Worm (Caenorhabditis elegans) whole organism, mixed stage, embryonic: ENCODE results near the gene T16H12.3.
"Not testable (repeated sequence)": the region's sequence is repeated elsewhere in the genome, so short reads cannot be mapped to it uniquely, and the experiment has no call there.

ENCODE experiments used
- M03D4.4 ChIP-seq: sonication (generic microtip); optimal IDR thresholded peaks from 2 replicates; lab custom pipeline; 2017; ENCODE audit warnings: mild to moderate bottlenecking, missing genetic modification characterization, missing compliant biosample characterization
- bed-3 ChIP-seq: fragments of 200-800 bp; sonication (Bioruptor generic); optimal IDR thresholded peaks from 3 replicates; lab custom pipeline; 2018; ENCODE audit warnings: mild to moderate bottlenecking, missing genetic modification characterization, moderate library complexity, missing compliant biosample characterization
- blmp-1 ChIP-seq: fragments of 150-350 bp; optimal IDR thresholded peaks from 2 replicates; lab custom pipeline; 2014; ENCODE audit warnings: missing biosample characterization, missing genetic modification characterization
- ceh-39 ChIP-seq: fragments of 150-350 bp; optimal IDR thresholded peaks from 2 replicates; lab custom pipeline; 2014; ENCODE audit warnings: missing biosample characterization, missing genetic modification characterization
- ceh-43 ChIP-seq: fragments of 200-800 bp; sonication (Bioruptor generic); optimal IDR thresholded peaks from 2 replicates; lab custom pipeline; 2018; ENCODE audit warnings: mild to moderate bottlenecking, missing genetic modification characterization, moderate library complexity, missing compliant biosample characterization
- ceh-83 ChIP-seq: fragments of 200-800 bp; sonication (Bioruptor generic); optimal IDR thresholded peaks from 2 replicates; lab custom pipeline; 2018; ENCODE audit warnings: mild to moderate bottlenecking, missing genetic modification characterization, missing compliant biosample characterization
- ces-1 ChIP-seq: fragments of 150-350 bp; optimal IDR thresholded peaks from 2 replicates; lab custom pipeline; 2014; ENCODE audit warnings: missing biosample characterization, missing genetic modification reagents, missing genetic modification characterization
- drap-1 ChIP-seq: fragments of 200-800 bp; sonication (Bioruptor generic); optimal IDR thresholded peaks from 3 replicates; lab custom pipeline; 2018; ENCODE audit warnings: mild to moderate bottlenecking, missing genetic modification characterization, missing compliant biosample characterization
- elt-1 ChIP-seq: sonication (generic microtip); optimal IDR thresholded peaks from 2 replicates; lab custom pipeline; 2017; ENCODE audit warnings: missing genetic modification characterization, mild to moderate bottlenecking, missing compliant biosample characterization, antibody characterized with exemption, moderate library complexity, borderline replicate concordance; ENCODE audit not compliant: insufficient read depth
- elt-3 ChIP-seq: fragments of 150-350 bp; optimal IDR thresholded peaks from 2 replicates; lab custom pipeline; 2014; ENCODE audit warnings: missing biosample characterization, missing genetic modification characterization
- flh-1 ChIP-seq: fragments of 200-800 bp; sonication (Bioruptor generic); optimal IDR thresholded peaks from 2 replicates; lab custom pipeline; 2018; ENCODE audit warnings: mild to moderate bottlenecking, missing genetic modification characterization, moderate library complexity, missing compliant biosample characterization
- ham-2 ChIP-seq: fragments of 200-800 bp; sonication (Bioruptor generic); optimal IDR thresholded peaks from 2 replicates; lab custom pipeline; 2018; ENCODE audit warnings: mild to moderate bottlenecking, missing genetic modification characterization, missing compliant biosample characterization
- hlh-1 ChIP-seq: fragments of 150-350 bp; optimal IDR thresholded peaks from 2 replicates; lab custom pipeline; 2014; ENCODE audit warnings: missing biosample characterization, missing genetic modification reagents, missing genetic modification characterization
- lin-13 ChIP-seq: fragments of 150-350 bp; optimal IDR thresholded peaks from 2 replicates; lab custom pipeline; 2014; ENCODE audit warnings: missing biosample characterization, missing genetic modification characterization
- lin-32 ChIP-seq: fragments of 200-800 bp; sonication (Bioruptor generic); optimal IDR thresholded peaks from 2 replicates; lab custom pipeline; 2018; ENCODE audit warnings: mild to moderate bottlenecking, missing genetic modification characterization, missing compliant biosample characterization
- lsy-2 ChIP-seq: fragments of 150-350 bp; optimal IDR thresholded peaks from 2 replicates; lab custom pipeline; 2014; ENCODE audit warnings: missing biosample characterization, missing genetic modification characterization
- mab-5 ChIP-seq: fragments of 150-350 bp; optimal IDR thresholded peaks from 2 replicates; lab custom pipeline; 2014; ENCODE audit warnings: missing biosample characterization, missing genetic modification characterization
- mep-1 ChIP-seq: fragments of 150-350 bp; optimal IDR thresholded peaks from 2 replicates; lab custom pipeline; 2017; ENCODE audit warnings: missing biosample characterization, missing genetic modification reagents, missing genetic modification characterization, inconsistent platforms
- mls-2 ChIP-seq: sonication (generic microtip); optimal IDR thresholded peaks from 2 replicates; lab custom pipeline; 2016; ENCODE audit warnings: mild to moderate bottlenecking, missing genetic modification characterization, moderate library complexity, missing compliant biosample characterization
- nhr-12 ChIP-seq: fragments of 150-350 bp; optimal IDR thresholded peaks from 2 replicates; lab custom pipeline; 2014; ENCODE audit warnings: missing biosample characterization, missing genetic modification characterization
- nhr-2 ChIP-seq: fragments of 150-350 bp; optimal IDR thresholded peaks from 2 replicates; lab custom pipeline; 2014; ENCODE audit warnings: missing biosample characterization, missing genetic modification characterization
- nhr-28 ChIP-seq: fragments of 150-350 bp; optimal IDR thresholded peaks from 2 replicates; lab custom pipeline; 2014; ENCODE audit warnings: missing biosample characterization, missing genetic modification characterization
- pha-4 ChIP-seq: fragments of 150-350 bp; optimal IDR thresholded peaks from 2 replicates; lab custom pipeline; 2018; ENCODE audit warnings: missing biosample characterization, missing genetic modification reagents, missing genetic modification characterization
- sem-2 ChIP-seq: fragments of 200-800 bp; sonication (Bioruptor generic); optimal IDR thresholded peaks from 2 replicates; lab custom pipeline; 2018; ENCODE audit warnings: mild to moderate bottlenecking, missing genetic modification characterization, missing compliant biosample characterization
- tbx-8 ChIP-seq: fragments of 200-800 bp; sonication (Bioruptor generic); optimal IDR thresholded peaks from 2 replicates; lab custom pipeline; 2018; ENCODE audit warnings: mild to moderate bottlenecking, missing genetic modification characterization, moderate library complexity, missing compliant biosample characterization
- unc-120 ChIP-seq: sonication (generic microtip); optimal IDR thresholded peaks from 2 replicates; lab custom pipeline; 2017; ENCODE audit warnings: missing genetic modification characterization, missing compliant biosample characterization; ENCODE audit not compliant: poor library complexity, severe bottlenecking
- unc-39 ChIP-seq: fragments of 150-350 bp; optimal IDR thresholded peaks from 2 replicates; lab custom pipeline; 2014; ENCODE audit warnings: missing biosample characterization, missing genetic modification characterization
- unc-62 ChIP-seq: fragments of 150-350 bp; optimal IDR thresholded peaks from 2 replicates; lab custom pipeline; 2014; ENCODE audit warnings: missing biosample characterization, missing genetic modification reagents, missing genetic modification characterization
- zip-8 ChIP-seq: fragments of 150-350 bp; optimal IDR thresholded peaks from 2 replicates; lab custom pipeline; 2014; ENCODE audit warnings: missing biosample characterization, missing genetic modification characterization
- ztf-11 ChIP-seq: fragments of 150-350 bp; optimal IDR thresholded peaks from 2 replicates; lab custom pipeline; 2014; ENCODE audit warnings: missing biosample characterization, missing genetic modification characterization

The T16H12.3 gene

DNA sequence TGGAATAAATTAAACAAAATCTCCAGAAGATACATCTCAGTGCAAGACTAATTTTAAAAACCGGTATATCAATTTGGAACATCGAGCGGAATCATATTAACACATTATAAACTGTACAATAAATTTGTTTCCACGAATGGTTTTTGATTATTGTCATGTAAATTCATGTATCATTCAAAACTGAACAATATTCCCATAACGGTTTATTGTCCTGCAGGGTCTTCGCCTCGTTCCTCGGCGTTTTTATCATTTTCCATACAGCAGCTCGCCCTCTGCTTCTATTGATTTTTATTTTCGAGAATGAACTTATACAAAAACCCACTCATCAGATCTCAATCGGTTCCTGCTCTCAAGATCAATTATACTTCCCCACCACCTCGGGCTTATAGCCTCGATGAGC is 24.1 kb downstream of the T16H12.3 start, which contains the start of gene T16G12.8:
TSS of gene T16G12.8 (plus strand) at position 301 of the 400 bp plus-strand sequence.
- TF ChIP-seq lsy-2 (tag; lab: Kevin White, UChicago) (no peak), elt-1 (no peak), elt-3 (tag; lab: Kevin White, UChicago) (no peak), mls-2 (no peak), ceh-39 (tag; lab: Kevin White, UChicago) (no peak), ceh-43 (GFP tag; lab: Kevin White, UChicago) (no peak), M03D4.4 (tag; lab: Kevin White, UChicago) (no peak), mab-5 (no peak), ham-2 (GFP tag; lab: Kevin White, UChicago) (no peak), blmp-1 (no peak)

ce11 chrIII:10057518-10057917 is 25.6 kb downstream of the T16H12.3 start, which contains the start of gene T16G12.4:
Gene T16G12.4, plus strand, starts transcription at chrIII:10057818.
- no peak for TF ChIP-seq sem-2
- no peak for TF ChIP-seq drap-1 (GFP tag; lab: Kevin White, UChicago)
- no peak for TF ChIP-seq ham-2 (GFP tag; lab: Kevin White, UChicago)
- TF ChIP-seq mab-5 = no peak
- TF ChIP-seq pha-4 = no peak
- no peak for TF ChIP-seq unc-62
- TF ChIP-seq ztf-11 (tag; lab: Kevin White, UChicago) = no peak
- no peak for TF ChIP-seq nhr-28 (tag; lab: Kevin White, UChicago)
- TF ChIP-seq ceh-83 (GFP tag; lab: Kevin White, UChicago) = no peak
- no peak for TF ChIP-seq ces-1 (GFP tag; lab: Kevin White, UChicago)
- no peak for TF ChIP-seq lin-13 (tag; lab: Kevin White, UChicago)
- no peak for TF ChIP-seq tbx-8 (GFP tag; lab: Kevin White, UChicago)
- no peak for TF ChIP-seq blmp-1
- TF ChIP-seq mls-2 = no peak
- TF ChIP-seq, all 35 proteins: peak for 0

DNA sequence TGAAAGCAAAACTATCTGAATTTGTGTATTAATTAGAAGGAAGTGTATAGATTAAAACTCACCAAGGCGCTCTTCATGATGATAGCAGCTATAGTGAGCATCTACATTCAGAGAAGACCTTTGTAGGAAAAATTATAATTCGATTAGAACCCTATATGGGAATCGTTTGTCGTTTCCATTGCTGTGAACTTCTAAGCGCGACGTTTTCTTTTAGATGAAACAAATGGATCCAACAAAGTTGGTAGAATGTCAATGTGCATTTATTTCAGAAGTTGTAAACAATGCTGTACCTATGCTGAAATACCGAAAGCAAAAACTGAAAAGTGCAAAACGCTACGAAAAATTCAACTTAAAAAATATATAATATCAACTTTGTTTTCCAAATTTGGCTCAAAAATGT is 27.1 kb downstream of the T16H12.3 start, which contains the start of gene T16G12.10:
TSS of gene T16G12.10 (minus strand) at position 101 of the 400 bp plus-strand sequence.
- no peak for TF ChIP-seq hlh-1
- no peak for TF ChIP-seq mls-2
- TF ChIP-seq, all 35 proteins: peak for 0

DNA sequence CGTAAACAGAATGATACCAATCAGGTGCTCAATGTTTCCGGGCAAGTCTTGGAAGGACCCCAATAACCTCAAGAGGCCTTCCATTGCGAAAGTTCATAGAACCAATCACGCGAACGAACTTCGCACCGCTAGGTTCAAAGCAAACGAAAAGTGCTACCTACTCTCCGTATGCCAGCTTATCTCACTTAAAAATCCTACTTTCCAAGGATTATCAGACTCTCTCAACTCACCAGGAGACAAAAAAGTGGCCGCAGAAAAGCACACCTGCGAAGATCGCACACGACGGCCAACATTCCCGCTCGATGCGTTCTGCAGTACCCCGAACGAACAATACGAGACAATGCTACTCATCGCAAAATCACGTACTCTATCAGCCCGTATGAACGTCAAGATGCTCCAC is 29.8 kb downstream of the T16H12.3 start, which contains the start of gene T16G12.12:
TSS of gene T16G12.12 (plus strand) at position 301 of the 400 bp plus-strand sequence.
- not testable (repeated sequence) for TF ChIP-seq mls-2; mab-5; ceh-39 (tag; lab: Kevin White, UChicago)

ce11 chrIII:10050321-10050720 is 32.8 kb downstream of the T16H12.3 start, which contains the start of gene T16G12.3:
Gene T16G12.3, plus strand, starts transcription at chrIII:10050621.
- not testable (repeated sequence) for TF ChIP-seq mep-1; ham-2 (GFP tag; lab: Kevin White, UChicago); nhr-28 (tag; lab: Kevin White, UChicago)

DNA sequence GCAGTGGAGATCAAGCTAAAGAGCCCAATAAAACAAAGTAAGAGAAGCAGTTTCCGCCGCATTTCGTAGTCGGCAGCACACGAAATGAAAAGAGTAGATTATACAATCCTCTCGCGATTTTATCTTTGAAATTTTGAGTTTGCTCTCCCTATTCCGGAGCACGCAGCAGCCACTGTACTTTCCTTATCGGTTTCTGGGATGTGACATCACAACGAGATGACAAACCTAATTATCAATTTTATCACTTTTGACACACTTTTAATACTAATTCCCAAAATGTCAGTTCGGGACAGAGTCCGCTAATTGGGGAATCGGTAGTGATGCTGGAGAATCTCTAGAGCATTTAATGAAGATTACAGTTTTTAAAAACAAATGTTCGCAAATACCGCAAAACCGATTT is 33.4 kb downstream of the T16H12.3 start, which contains the start of gene T16G12.1:
TSS of gene T16G12.1 (minus strand) at position 176 of the 400 bp plus-strand sequence.
- TF ChIP-seq mls-2 = no peak
- TF ChIP-seq ceh-39 (tag; lab: Kevin White, UChicago) = no peak
- TF ChIP-seq ces-1 (GFP tag; lab: Kevin White, UChicago) = no peak
- TF ChIP-seq lin-13 (tag; lab: Kevin White, UChicago) = no peak
- TF ChIP-seq mep-1 = no peak
- no peak for TF ChIP-seq drap-1 (GFP tag; lab: Kevin White, UChicago)
- TF ChIP-seq nhr-12 (tag; lab: Kevin White, UChicago) = no peak

DNA sequence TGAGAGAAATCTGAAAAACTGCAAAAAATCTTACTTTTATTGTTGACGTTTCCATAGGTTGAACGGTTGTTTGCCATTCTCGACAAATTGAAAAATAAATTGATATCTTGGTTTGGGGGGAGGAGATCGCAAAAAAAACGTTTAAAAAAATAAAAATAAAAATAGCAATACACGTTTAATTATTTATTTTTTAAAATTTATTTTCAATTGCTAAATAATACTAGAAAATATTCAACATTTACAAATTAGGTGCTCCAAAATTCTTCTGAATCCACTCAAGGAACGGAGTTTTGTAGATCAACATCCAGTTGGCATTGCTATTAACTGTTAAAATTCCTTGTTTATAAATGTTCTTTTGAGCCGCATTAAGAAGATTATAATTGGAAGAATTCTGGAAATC is 43.1 kb downstream of the T16H12.3 start, which contains the start of gene T16G12.7:
TSS of gene T16G12.7 (minus strand) at position 101 of the 400 bp plus-strand sequence.
- TF ChIP-seq ceh-83 (GFP tag; lab: Kevin White, UChicago) = no peak
- no peak for TF ChIP-seq elt-1
- no peak for TF ChIP-seq nhr-28 (tag; lab: Kevin White, UChicago)
- no peak for TF ChIP-seq blmp-1
- TF ChIP-seq sem-2 = no peak
- no peak for TF ChIP-seq zip-8 (tag; lab: Kevin White, UChicago)
- TF ChIP-seq mab-5 = no peak
- TF ChIP-seq, all 35 proteins: peak for 0

DNA sequence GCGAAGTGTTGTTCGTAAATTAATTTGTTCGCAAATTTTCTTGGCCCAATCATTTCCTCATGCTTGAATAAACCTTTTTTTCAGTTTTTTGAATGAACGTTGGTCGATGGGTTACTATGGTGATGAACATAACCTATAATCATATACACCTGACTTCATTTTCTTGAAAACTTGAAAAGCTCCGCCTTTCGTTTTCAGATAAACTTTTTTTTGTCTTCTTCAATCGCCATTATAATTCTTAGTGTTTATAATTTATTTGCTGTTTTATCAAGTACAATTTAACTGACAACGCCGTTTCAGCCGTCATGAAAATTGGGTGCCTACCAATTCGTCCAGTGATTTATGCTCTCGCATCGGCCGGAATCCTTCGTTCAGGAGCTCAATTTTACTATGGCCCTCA is 45.9 kb downstream of the T16H12.3 start, which contains the start of gene M04D8.7:
TSS of gene M04D8.7 (plus strand) at position 301 of the 400 bp plus-strand sequence.
- TF ChIP-seq ceh-39 (tag; lab: Kevin White, UChicago) (no peak), nhr-28 (tag; lab: Kevin White, UChicago) (no peak), ceh-83 (GFP tag; lab: Kevin White, UChicago) (no peak), hlh-1 (no peak), unc-120 (tag; lab: Kevin White, UChicago) (no peak), unc-39 (tag; lab: Kevin White, UChicago) (no peak), zip-8 (tag; lab: Kevin White, UChicago) (no peak), tbx-8 (GFP tag; lab: Kevin White, UChicago) (no peak), flh-1 (GFP tag; lab: Kevin White, UChicago) (no peak), lsy-2 (tag; lab: Kevin White, UChicago) (no peak), pha-4 (no peak), lin-32 (no peak), nhr-2 (tag; lab: Kevin White, UChicago) (no peak), lin-13 (tag; lab: Kevin White, UChicago) (no peak), bed-3 (GFP tag; lab: Kevin White, UChicago) (no peak), drap-1 (GFP tag; lab: Kevin White, UChicago) (no peak)
